Fruit fly (Drosophila melanogaster) whole organism, wandering third instar larva: ENCODE results near the gene CG15143.

Experiments used
- Abd-B ChIP-seq: fragments of >200 bp; optimal IDR thresholded peaks from 2 replicates; lab custom pipeline; 2017; ENCODE audit warnings: missing biosample characterization, missing genetic modification characterization
- CG9705 ChIP-seq: fragments of 200-800 bp; sonication (Bioruptor generic); optimal IDR thresholded peaks from 2 replicates; lab custom pipeline; 2018; ENCODE audit warnings: missing biosample characterization, mild to moderate bottlenecking, missing genetic modification characterization
- GATAd ChIP-seq: sonication (Bioruptor generic); optimal IDR thresholded peaks from 2 replicates; lab custom pipeline; 2016; ENCODE audit warnings: missing biosample characterization, missing genetic modification characterization
- Hr78 ChIP-seq: fragments of >200 bp; optimal IDR thresholded peaks from 2 replicates; lab custom pipeline; 2017; ENCODE audit warnings: missing biosample characterization, missing genetic modification characterization
- Myc ChIP-seq: fragments of >200 bp; optimal IDR thresholded peaks from 2 replicates; lab custom pipeline; 2017
- Rel ChIP-seq, 2 experiments: fragments of 200-800 bp; sonication (Bioruptor generic) in 1 of 2; optimal IDR thresholded peaks; 2 replicates in 1 of 2; 3 replicates in 1 of 2; lab custom pipeline; 2016 to 2019; ENCODE audit warnings: mild to moderate bottlenecking in 2 of 2, missing biosample characterization in 2 of 2, missing genetic modification characterization in 2 of 2, moderate library complexity in 1 of 2
- dl ChIP-seq, 2 experiments: fragments of 175-275, 200-275 bp in 1 of 2; fragments of 200-275 bp in 1 of 2; sonication (Bioruptor generic); optimal IDR thresholded peaks; lab custom pipeline; 2018; ENCODE audit warnings: mild to moderate bottlenecking in 2 of 2, missing biosample characterization in 2 of 2, missing genetic modification characterization in 2 of 2, moderate library complexity in 2 of 2; ENCODE audit not compliant: partially characterized antibody in 2 of 2, insufficient read depth in 1 of 2
- psq ChIP-seq: fragments of 200-800 bp; sonication (Bioruptor generic); optimal IDR thresholded peaks from 3 replicates; lab custom pipeline; 2017; ENCODE audit warnings: missing biosample characterization, mild to moderate bottlenecking, missing genetic modification characterization, moderate library complexity

- TF ChIP-seq CG9705 (GFP tag; lab: Kevin White, UChicago) (no peak), dl (GFP tag; optimal IDR thresholded peaks at IDR 0.05; lab: Kevin White, UChicago; ENCODE audit: insufficient read depth in 1 of 2, partially characterized antibody in 2 of 2) (no peak), Myc (no peak), Abd-B (no peak), psq (GFP tag; lab: Kevin White, UChicago) (no peak), Rel (GFP tag; optimal IDR thresholded peaks at IDR 0.05; lab: Kevin White, UChicago) (no peak), Rel (tag; optimal IDR thresholded peaks at IDR 0.05; lab: Kevin White, UChicago) (no peak), GATAd (GFP tag; lab: Kevin White, UChicago) (no peak), Hr78 (no peak)
These were observed 37.6 kb upstream of the CG15143 start for dm6 chr2L:17561914-17562313.
